Fruit fly (Drosophila melanogaster) whole organism, embryonic: Measurements from ENCODE around the gene CG42820.

ENCODE experiments used
- BtbVII ChIP-seq: fragments of 200-800 bp; sonication (Bioruptor generic); optimal IDR thresholded peaks from 3 replicates; lab custom pipeline; 2017; ENCODE audit warnings: missing biosample characterization, mild to moderate bottlenecking, missing genetic modification characterization
- CG10147 ChIP-seq: fragments of 200-800 bp; sonication (Bioruptor generic); optimal IDR thresholded peaks from 2 replicates; lab custom pipeline; 2019; ENCODE audit warnings: missing biosample characterization, mild to moderate bottlenecking, missing genetic modification characterization, moderate library complexity
- CG10654 ChIP-seq: fragments of 200-800 bp; sonication (Bioruptor generic); optimal IDR thresholded peaks from 2 replicates; lab custom pipeline; 2016; ENCODE audit warnings: missing biosample characterization, missing genetic modification characterization
- CG10959 ChIP-seq: fragments of 200-800 bp; sonication (Bioruptor generic); IDR thresholded peaks from 2 replicates; pipeline ENCODE4 v1.3.6; 2022; ENCODE audit warnings: missing biosample characterization, missing genetic modification characterization
- CG11504 ChIP-seq: fragments of 200-800 bp; sonication (Bioruptor generic); optimal IDR thresholded peaks from 3 replicates; lab custom pipeline; 2019; ENCODE audit warnings: missing biosample characterization, mild to moderate bottlenecking, missing genetic modification characterization, moderate library complexity
- CG12071 ChIP-seq: fragments of 200-800 bp; sonication (Bioruptor generic); optimal IDR thresholded peaks from 3 replicates; lab custom pipeline; 2018; ENCODE audit warnings: missing biosample characterization, mild to moderate bottlenecking, missing genetic modification characterization
- CG12104 ChIP-seq: fragments of 200-800 bp; sonication (Bioruptor generic); optimal IDR thresholded peaks from 3 replicates; lab custom pipeline; 2016; ENCODE audit warnings: missing biosample characterization, missing genetic modification characterization
- CG12769 ChIP-seq: fragments of 200-800 bp; sonication (Bioruptor generic); optimal IDR thresholded peaks from 2 replicates; lab custom pipeline; 2019; ENCODE audit warnings: missing biosample characterization, mild to moderate bottlenecking, missing genetic modification characterization, moderate library complexity
- CG1647 ChIP-seq: fragments of 200-800 bp; sonication (Bioruptor generic); optimal IDR thresholded peaks from 3 replicates; lab custom pipeline; 2016; ENCODE audit warnings: missing biosample characterization, missing genetic modification characterization
- CG17359 ChIP-seq: fragments of 200-800 bp; sonication (Bioruptor generic); optimal IDR thresholded peaks from 3 replicates; lab custom pipeline; 2018; ENCODE audit warnings: missing biosample characterization, mild to moderate bottlenecking, missing genetic modification characterization, moderate library complexity
- CG17829 ChIP-seq: fragments of 200-800 bp; optimal IDR thresholded peaks from 2 replicates; lab custom pipeline; 2019; ENCODE audit warnings: missing biosample characterization, mild to moderate bottlenecking, missing genetic modification characterization, moderate library complexity
- CG17912 ChIP-seq: fragments of 200-800 bp; sonication (Bioruptor generic); optimal IDR thresholded peaks from 2 replicates; lab custom pipeline; 2018; ENCODE audit warnings: missing biosample characterization, mild to moderate bottlenecking, missing genetic modification characterization
- CG31224 ChIP-seq: fragments of 200-800 bp; sonication (Bioruptor generic); IDR thresholded peaks from 2 replicates; pipeline ENCODE4 v1.3.6; 2022; ENCODE audit warnings: missing biosample characterization, missing genetic modification characterization
- CG31388 ChIP-seq: fragments of 200-800 bp; sonication (Bioruptor generic); optimal IDR thresholded peaks from 2 replicates; lab custom pipeline; 2016; ENCODE audit warnings: missing biosample characterization, missing genetic modification characterization
- CG31441 ChIP-seq: fragments of 200-800 bp; sonication (Bioruptor generic); IDR thresholded peaks from 2 replicates; pipeline ENCODE4 v1.3.6; 2022; ENCODE audit warnings: missing biosample characterization, missing genetic modification characterization
- CG3995 ChIP-seq: fragments of 200-800 bp; sonication (Bioruptor generic); optimal IDR thresholded peaks from 3 replicates; lab custom pipeline; 2016; ENCODE audit warnings: missing biosample characterization, missing genetic modification characterization
- CG43689 ChIP-seq: fragments of 200-800 bp; sonication (Bioruptor generic); IDR thresholded peaks from 2 replicates; pipeline ENCODE4 v1.3.6; 2022; ENCODE audit warnings: missing biosample characterization, missing genetic modification characterization
- CG4404 ChIP-seq: fragments of 200-800 bp; sonication (Bioruptor generic); IDR thresholded peaks from 2 replicates; pipeline ENCODE4 v1.3.6; 2022; ENCODE audit warnings: missing biosample characterization, missing genetic modification characterization
- CG4617 ChIP-seq: fragments of 200-800 bp; sonication (Bioruptor generic); optimal IDR thresholded peaks from 3 replicates; lab custom pipeline; 2016; ENCODE audit warnings: missing biosample characterization, missing genetic modification characterization, borderline replicate concordance
- CG5180 ChIP-seq: fragments of 200-800 bp; sonication (Bioruptor generic); optimal IDR thresholded peaks from 3 replicates; lab custom pipeline; 2017; ENCODE audit warnings: missing biosample characterization, missing genetic modification characterization, mild to moderate bottlenecking, moderate library complexity, missing genetic modification reagents
- CG5953 ChIP-seq: fragments of 200-800 bp; sonication (Bioruptor generic); IDR thresholded peaks from 2 replicates; pipeline ENCODE4 v1.3.6; 2022; ENCODE audit warnings: missing biosample characterization, missing genetic modification characterization
- CG7556 ChIP-seq: fragments of 200-800 bp; sonication (Bioruptor generic); optimal IDR thresholded peaks from 2 replicates; lab custom pipeline; 2017; ENCODE audit warnings: missing biosample characterization, mild to moderate bottlenecking, missing genetic modification characterization
- CG9609 ChIP-seq: fragments of 200-800 bp; sonication (Bioruptor generic); optimal IDR thresholded peaks from 3 replicates; lab custom pipeline; 2016; ENCODE audit warnings: missing biosample characterization, missing genetic modification characterization
- CTCF ChIP-seq: fragments of 200-800 bp; sonication (Bioruptor generic); optimal IDR thresholded peaks from 2 replicates; lab custom pipeline; 2017; ENCODE audit warnings: missing biosample characterization, mild to moderate bottlenecking, missing genetic modification characterization, moderate library complexity
- Dek ChIP-seq: fragments of 200-800 bp; sonication (Bioruptor generic); optimal IDR thresholded peaks from 3 replicates; lab custom pipeline; 2019; ENCODE audit warnings: missing biosample characterization, mild to moderate bottlenecking, missing genetic modification characterization, moderate library complexity
- Gug ChIP-seq: fragments of 200-800 bp; sonication (Bioruptor generic); IDR thresholded peaks from 4 replicates; pipeline ENCODE4 v1.3.6; 2022; ENCODE audit warnings: missing biosample characterization, missing genetic modification characterization
- H2.0 ChIP-seq: fragments of 200-800 bp; sonication (Bioruptor generic); IDR thresholded peaks from 2 replicates; pipeline ENCODE4 v1.3.6; 2022; ENCODE audit warnings: missing biosample characterization, missing genetic modification characterization
- HHEX ChIP-seq: fragments of 200-800 bp; sonication (Bioruptor generic); optimal IDR thresholded peaks from 3 replicates; lab custom pipeline; 2017; ENCODE audit warnings: missing biosample characterization, mild to moderate bottlenecking, missing genetic modification characterization, missing genetic modification reagents
- HLH3B ChIP-seq: fragments of 200-800 bp; sonication (Bioruptor generic); IDR thresholded peaks from 2 replicates; pipeline ENCODE4 v1.3.6; 2022; ENCODE audit warnings: missing biosample characterization, missing genetic modification characterization
- HLH4C ChIP-seq: fragments of 200-800 bp; sonication (Bioruptor generic); IDR thresholded peaks from 3 replicates; pipeline ENCODE4 v1.3.6; 2022; ENCODE audit warnings: missing biosample characterization, missing genetic modification characterization; ENCODE audit not compliant: partially characterized antibody
- Hand ChIP-seq: fragments of 200-800 bp; sonication (Bioruptor generic); optimal IDR thresholded peaks from 2 replicates; lab custom pipeline; 2017; ENCODE audit warnings: mild to moderate bottlenecking, missing biosample characterization, missing genetic modification reagents, missing genetic modification characterization
- Hr39 ChIP-seq: fragments of >200 bp; optimal IDR thresholded peaks from 2 replicates; lab custom pipeline; 2017
- MESR4 ChIP-seq: fragments of 200-800 bp; sonication (Bioruptor generic); optimal IDR thresholded peaks from 2 replicates; lab custom pipeline; 2018; ENCODE audit warnings: missing biosample characterization, mild to moderate bottlenecking, missing genetic modification characterization, moderate library complexity
- MTF-1 ChIP-seq: fragments of 200-800 bp; sonication (Bioruptor generic); optimal IDR thresholded peaks from 2 replicates; lab custom pipeline; 2018; ENCODE audit warnings: missing biosample characterization, mild to moderate bottlenecking, missing genetic modification characterization, borderline replicate concordance
- Meics ChIP-seq: fragments of 200-800 bp; sonication (Bioruptor generic); optimal IDR thresholded peaks from 2 replicates; lab custom pipeline; 2017; ENCODE audit warnings: missing biosample characterization, mild to moderate bottlenecking, missing genetic modification characterization
- Oaz ChIP-seq: fragments of 200-800 bp; sonication (Bioruptor generic); IDR thresholded peaks from 2 replicates; pipeline ENCODE4 v1.3.6; 2022; ENCODE audit warnings: missing biosample characterization, missing genetic modification characterization
- Oli ChIP-seq: fragments of 200-800 bp; sonication (Bioruptor generic); optimal IDR thresholded peaks from 2 replicates; lab custom pipeline; 2018; ENCODE audit warnings: missing biosample characterization, mild to moderate bottlenecking, missing genetic modification characterization, moderate library complexity
- Taf1 ChIP-seq: fragments of 200-800 bp; sonication (Bioruptor generic); IDR thresholded peaks from 2 replicates; pipeline ENCODE4 v1.3.6; 2022; ENCODE audit warnings: missing biosample characterization, missing genetic modification characterization
- ash1 ChIP-seq: fragments of 200-800 bp; sonication (Bioruptor generic); optimal IDR thresholded peaks from 2 replicates; lab custom pipeline; 2018; ENCODE audit warnings: missing biosample characterization, mild to moderate bottlenecking, missing genetic modification characterization
- dpn ChIP-seq, 2 experiments: fragments of 200-800 bp; sonication (Bioruptor generic); optimal IDR thresholded peaks; 3 replicates each; lab custom pipeline; 2016; ENCODE audit warnings: missing biosample characterization in 2 of 2, missing genetic modification characterization in 2 of 2
- dysf ChIP-seq: fragments of 200-800 bp; sonication (Bioruptor generic); IDR thresholded peaks from 3 replicates; pipeline ENCODE4 v1.3.6; 2022; ENCODE audit warnings: missing biosample characterization, missing genetic modification characterization
- fd96Cb ChIP-seq: fragments of 200-800 bp; sonication (Bioruptor generic); optimal IDR thresholded peaks from 2 replicates; lab custom pipeline; 2018; ENCODE audit warnings: missing biosample characterization, mild to moderate bottlenecking, missing genetic modification characterization, moderate library complexity
- kay ChIP-seq: fragments of 200-800 bp; sonication (Bioruptor generic); optimal IDR thresholded peaks from 2 replicates; lab custom pipeline; 2016; ENCODE audit warnings: missing biosample characterization, missing genetic modification characterization
- pb ChIP-seq: fragments of 200-800 bp; sonication (Bioruptor generic); optimal IDR thresholded peaks from 3 replicates; lab custom pipeline; 2016; ENCODE audit warnings: missing biosample characterization, missing genetic modification characterization
- pnt ChIP-seq: fragments of 200-800 bp; sonication (Bioruptor generic); optimal IDR thresholded peaks from 3 replicates; lab custom pipeline; 2016; ENCODE audit warnings: missing biosample characterization, missing genetic modification characterization
- sisA ChIP-seq: fragments of 200-800 bp; sonication (Bioruptor generic); IDR thresholded peaks from 2 replicates; pipeline ENCODE4 v1.3.6; 2022; ENCODE audit warnings: missing biosample characterization, missing genetic modification characterization
- tio ChIP-seq: fragments of 200-800 bp; sonication (Bioruptor generic); optimal IDR thresholded peaks from 2 replicates; lab custom pipeline; 2017; ENCODE audit warnings: missing biosample characterization, missing genetic modification characterization, inconsistent platforms
- tup ChIP-seq: fragments of 200-800 bp; sonication (Bioruptor generic); optimal IDR thresholded peaks from 2 replicates; lab custom pipeline; 2016; ENCODE audit warnings: missing biosample characterization, mild to moderate bottlenecking, missing genetic modification characterization, moderate library complexity
- zf30C ChIP-seq: fragments of 200-800 bp; sonication (Bioruptor generic); optimal IDR thresholded peaks from 3 replicates; lab custom pipeline; 2018; ENCODE audit warnings: missing biosample characterization, mild to moderate bottlenecking, missing genetic modification characterization

CG42820 gene

dm6 chr2L:8370364-8371326, 21.6 kb downstream of the CG42820 start, which contains the start of gene CG17292 (continued):
- TF ChIP-seq CG10959 (GFP tag; lab: Robert Waterston, UW) (no peak), Hr39 (lab: Kevin White, UChicago) (no peak), tio (GFP tag; lab: Kevin White, UChicago) (no peak), CG3995 (peak; percentile 19), CG17829 (no peak), CG31441 (GFP tag; lab: Robert Waterston, UW) (0 out of 2 replicates have a peak, but pooled peaks have one; percentile 11), CG31224 (GFP tag; lab: Robert Waterston, UW) (0 out of 2 replicates have a peak, but pooled peaks have one; percentile 13), sisA (GFP tag; lab: Robert Waterston, UW) (peak; percentile 37), CG1647 (GFP tag; lab: Kevin White, UChicago) (peak; percentile 28), CG4404 (no peak), HHEX (GFP tag; lab: Kevin White, UChicago) (peak; percentile 58), Oli (tag; lab: Kevin White, UChicago) (no peak), CG4617 (GFP tag; lab: Kevin White, UChicago) (peak; percentile 23), Oaz (peak; percentile 24; the same call in 1 of the 2 replicates), dpn (GFP tag; optimal IDR thresholded peaks at IDR 0.05; lab: Kevin White, UChicago) (peak in 1 of 2 experiments; percentile 59), CG10147 (peak; percentile 36), Gug (peak; percentile 40; the same call in 2 of the 4 replicates), CG5180 (peak; percentile 39), BtbVII (peak; percentile 58), CTCF (GFP tag; lab: Kevin White, UChicago) (peak; percentile 57), Hand (GFP tag; lab: Kevin White, UChicago) (peak; percentile 30), CG17359 (tag; lab: Kevin White, UChicago) (peak; percentile 38), CG12071 (peak; percentile 64), dysf (GFP tag; lab: Robert Waterston, UW) (peak; percentile 56; the same call in 2 of the 3 replicates), CG10654 (GFP tag; lab: Kevin White, UChicago) (no peak), CG43689 (GFP tag; lab: Robert Waterston, UW) (no peak), CG17912 (GFP tag; lab: Kevin White, UChicago) (peak; percentile 45), ash1 (GFP tag; lab: Kevin White, UChicago) (no peak), CG5953 (GFP tag; lab: Robert Waterston, UW) (peak; percentile 43; the same call in 1 of the 2 replicates), pb (GFP tag; lab: Kevin White, UChicago) (no peak), Meics (GFP tag; lab: Kevin White, UChicago) (peak; percentile 67), CG12104 (GFP tag; lab: Kevin White, UChicago) (no peak), CG7556 (GFP tag; lab: Kevin White, UChicago) (no peak), HLH3B (GFP tag; lab: Robert Waterston, UW) (peak; percentile 60), H2.0 (GFP tag; lab: Robert Waterston, UW) (peak; percentile 37; the same call in 1 of the 2 replicates), CG31388 (GFP tag; lab: Kevin White, UChicago) (no peak), Taf1 (GFP tag; lab: Robert Waterston, UW) (0 out of 2 replicates have a peak, but pooled peaks have one; percentile 10), kay (GFP tag; lab: Kevin White, UChicago) (no peak), zf30C (GFP tag; lab: Kevin White, UChicago) (no peak), fd96Cb (tag; lab: Kevin White, UChicago) (no peak), pnt (GFP tag; lab: Kevin White, UChicago) (no peak), CG11504 (tag; lab: Kevin White, UChicago) (peak; percentile 25), CG12769 (tag; lab: Kevin White, UChicago) (peak; percentile 75), MTF-1 (GFP tag; lab: Kevin White, UChicago) (peak; percentile 23), HLH4C (GFP tag; lab: Robert Waterston, UW) (peak; percentile 89), MESR4 (GFP tag; lab: Kevin White, UChicago) (peak; percentile 56), CG9609 (GFP tag; lab: Kevin White, UChicago) (no peak), tup (GFP tag; lab: Kevin White, UChicago) (no peak), Dek (peak; percentile 66)
